Worm (Caenorhabditis elegans) whole organism, L1 larva: Measurements from ENCODE around the gene K10C2.12.

Source experiments
- lin-13 ChIP-seq: fragments of 150-350 bp; optimal IDR thresholded peaks from 2 replicates; lab custom pipeline; 2014; ENCODE audit warnings: missing biosample characterization, missing genetic modification reagents, missing genetic modification characterization
- nhr-84 ChIP-seq: sonication (generic microtip); optimal IDR thresholded peaks from 2 replicates; lab custom pipeline; 2017; ENCODE audit warnings: missing biosample characterization, missing genetic modification characterization

- TF ChIP-seq nhr-84 (tag; lab: Kevin White, UChicago), result no peak
- TF ChIP-seq lin-13, result no peak
These were observed 17.5 kb downstream of the K10C2.12 start, which contains the start of gene glt-4 for ce11 chrX:6403122-6403521.
